Worm (Caenorhabditis elegans) whole organism, young adult: Measurements from ENCODE around the gene sulp-5.

ENCODE experiments used
- B0035.1 ChIP-seq: sonication (generic microtip); optimal IDR thresholded peaks from 2 replicates; lab custom pipeline; 2016; ENCODE audit warnings: missing genetic modification characterization, mild to moderate bottlenecking, missing compliant biosample characterization, missing genotype, missing genetic modification reagents
- F37B4.10 ChIP-seq: fragments of 200-800 bp; sonication (Bioruptor generic); IDR thresholded peaks from 2 replicates; pipeline ENCODE4 v1.3.6; 2022; ENCODE audit warnings: missing genetic modification characterization, missing compliant biosample characterization
- F55B11.4 ChIP-seq: sonication (generic microtip); optimal IDR thresholded peaks from 2 replicates; lab custom pipeline; 2016; ENCODE audit warnings: missing compliant biosample characterization, missing genetic modification characterization, borderline replicate concordance; ENCODE audit not compliant: insufficient read depth
- aptf-2 ChIP-seq: fragments of 200-800 bp; sonication (Bioruptor generic); conservative IDR thresholded peaks from 2 replicates; pipeline ENCODE4 v1.3.6; 2022; ENCODE audit warnings: missing genetic modification reagents, missing genetic modification characterization, missing compliant biosample characterization
- efl-1 ChIP-seq: fragments of 150-350 bp; optimal IDR thresholded peaks from 2 replicates; lab custom pipeline; 2014; ENCODE audit warnings: missing biosample characterization, missing genetic modification reagents, missing genetic modification characterization
- egrh-3 ChIP-seq: fragments of 200-800 bp; sonication (Bioruptor generic); IDR thresholded peaks from 2 replicates; pipeline ENCODE4 v1.3.6; 2022; ENCODE audit warnings: missing genetic modification reagents, missing genetic modification characterization, missing compliant biosample characterization
- ekl-4 ChIP-seq: fragments of 200-800 bp; sonication (Bioruptor generic); IDR thresholded peaks from 2 replicates; pipeline ENCODE4 v1.3.6; 2022; ENCODE audit warnings: missing genetic modification reagents, missing genetic modification characterization, missing compliant biosample characterization
- hlh-12 ChIP-seq: sonication (generic microtip); optimal IDR thresholded peaks from 2 replicates; lab custom pipeline; 2016; ENCODE audit warnings: missing genetic modification characterization, missing compliant biosample characterization
- lag-1 ChIP-seq: fragments of 200-800 bp; sonication (Bioruptor generic); IDR thresholded peaks from 2 replicates; pipeline ENCODE4 v1.3.6; 2022; ENCODE audit warnings: missing genetic modification reagents, missing genetic modification characterization, missing compliant biosample characterization
- repo-1 ChIP-seq: sonication (generic microtip); optimal IDR thresholded peaks from 2 replicates; lab custom pipeline; 2017; ENCODE audit warnings: mild to moderate bottlenecking, missing genetic modification characterization, missing compliant biosample characterization
- snpc-1.1 ChIP-seq: sonication (generic microtip); optimal IDR thresholded peaks from 2 replicates; lab custom pipeline; 2017; ENCODE audit warnings: missing genetic modification characterization, mild to moderate bottlenecking, missing compliant biosample characterization, antibody characterized with exemption, moderate library complexity, missing genotype, missing genetic modification reagents; ENCODE audit not compliant: insufficient read depth
- snpc-4 ChIP-seq, 5 experiments: fragments of 150-350 bp in 1 of 5; sonication (generic microtip) in 4 of 5; optimal IDR thresholded peaks; 2 replicates each; lab custom pipeline; 2014 to 2018; ENCODE audit warnings: missing genetic modification characterization in 5 of 5, missing biosample characterization in 3 of 5, antibody characterized with exemption in 2 of 5, mild to moderate bottlenecking in 2 of 5, missing compliant biosample characterization in 2 of 5, missing genotype in 2 of 5, moderate library complexity in 2 of 5, missing genetic modification reagents in 1 of 5
- unc-130 ChIP-seq: sonication (generic microtip); optimal IDR thresholded peaks from 2 replicates; lab custom pipeline; 2016; ENCODE audit warnings: missing genetic modification reagents, missing genetic modification characterization, missing compliant biosample characterization
- ztf-6 ChIP-seq: fragments of 200-800 bp; sonication (Bioruptor generic); IDR thresholded peaks from 2 replicates; pipeline ENCODE4 v1.3.6; 2022; ENCODE audit warnings: missing genetic modification reagents, missing genetic modification characterization, missing compliant biosample characterization

ce11 chrV:11883215-11883614 is 3.4 kb downstream of the sulp-5 start:
- TF ChIP-seq aptf-2 (GFP tag; lab: Robert Waterston, UW) (no peak), F37B4.10 (no peak), repo-1 (tag; lab: Kevin White, UChicago) (no peak), ztf-6 (GFP tag; lab: Robert Waterston, UW) (no peak), lag-1 (GFP tag; lab: Robert Waterston, UW) (no peak), B0035.1 (tag; lab: Kevin White, UChicago) (no peak), snpc-4 (GFP tag; optimal IDR thresholded peaks at IDR 0.05; lab: Kevin White, UChicago) (no peak), snpc-4 (tag; optimal IDR thresholded peaks at IDR 0.05; lab: Kevin White, UChicago) (no peak), efl-1 (GFP tag; lab: Kevin White, UChicago) (no peak), hlh-12 (tag; lab: Kevin White, UChicago) (no peak), unc-130 (GFP tag; lab: Kevin White, UChicago) (no peak), ekl-4 (GFP tag; lab: Robert Waterston, UW) (no peak), F55B11.4 (no peak), egrh-3 (GFP tag; lab: Robert Waterston, UW) (no peak), snpc-1.1 (tag; lab: Kevin White, UChicago) (no peak)
